Fruit fly (Drosophila melanogaster) whole organism, embryonic: ENCODE measurements around the gene CG34138.

Experiments
- CG12769 ChIP-seq: fragments of 200-800 bp; sonication (Bioruptor generic); optimal IDR thresholded peaks from 2 replicates; lab custom pipeline; 2019; ENCODE audit warnings: missing biosample characterization, mild to moderate bottlenecking, missing genetic modification characterization, moderate library complexity
- CG8281 ChIP-seq: fragments of 200-800 bp; sonication (Bioruptor generic); optimal IDR thresholded peaks from 2 replicates; lab custom pipeline; 2018; ENCODE audit warnings: missing biosample characterization, mild to moderate bottlenecking, missing genetic modification characterization, moderate library complexity
- CHES-1-like ChIP-seq: fragments of 200-800 bp; sonication (Bioruptor generic); optimal IDR thresholded peaks from 2 replicates; lab custom pipeline; 2016; ENCODE audit warnings: missing biosample characterization, missing genetic modification characterization
- Jarid2 ChIP-seq: fragments of 200-800 bp; sonication (Bioruptor generic); optimal IDR thresholded peaks from 3 replicates; lab custom pipeline; 2017; ENCODE audit warnings: mild to moderate bottlenecking, missing biosample characterization, missing genetic modification reagents, missing genetic modification characterization
- NfI ChIP-seq: fragments of 200-800 bp; sonication (Bioruptor generic); optimal IDR thresholded peaks from 3 replicates; lab custom pipeline; 2018; ENCODE audit warnings: missing biosample characterization, mild to moderate bottlenecking, missing genetic modification characterization, moderate library complexity
- amos ChIP-seq: fragments of 200-800 bp; sonication (Bioruptor generic); IDR thresholded peaks from 2 replicates; pipeline ENCODE4 v1.3.6; 2022; ENCODE audit warnings: missing biosample characterization, missing genetic modification characterization; ENCODE audit not compliant: partially characterized antibody

CG34138 gene

dm6 chr3R:19682424-19682823, 47.7 kb downstream of the CG34138 start:
- TF ChIP-seq Jarid2 (GFP tag; lab: Kevin White, UChicago), result no peak
- TF ChIP-seq CG8281 (tag; lab: Kevin White, UChicago), result peak; percentile 95
- no peak for TF ChIP-seq amos (GFP tag; lab: Robert Waterston, UW)
- no peak for TF ChIP-seq CHES-1-like
- no peak for TF ChIP-seq NfI (GFP tag; lab: Kevin White, UChicago)
- TF ChIP-seq CG12769, result no peak
